Worm (Caenorhabditis elegans) whole organism, young adult: ENCODE data around the gene nex-1.

Experiments
- B0035.1 ChIP-seq: sonication (generic microtip); optimal IDR thresholded peaks from 2 replicates; lab custom pipeline; 2016; ENCODE audit warnings: missing genetic modification characterization, mild to moderate bottlenecking, missing compliant biosample characterization, missing genotype, missing genetic modification reagents
- B0261.1 ChIP-seq: sonication (generic microtip); optimal IDR thresholded peaks from 2 replicates; lab custom pipeline; 2016; ENCODE audit warnings: mild to moderate bottlenecking, missing genetic modification characterization, moderate library complexity, missing compliant biosample characterization
- F10E7.11 ChIP-seq: sonication (generic microtip); optimal IDR thresholded peaks from 2 replicates; lab custom pipeline; 2017; ENCODE audit warnings: mild to moderate bottlenecking, missing genetic modification characterization, moderate library complexity, missing compliant biosample characterization
- F22D6.2 ChIP-seq: sonication (generic microtip); optimal IDR thresholded peaks from 2 replicates; lab custom pipeline; 2016; ENCODE audit warnings: mild to moderate bottlenecking, missing genetic modification characterization, missing compliant biosample characterization
- F33H1.4 ChIP-seq: fragments of 200-800 bp; sonication (Bioruptor generic); IDR thresholded peaks from 2 replicates; pipeline ENCODE4 v1.3.6; 2022; ENCODE audit warnings: missing genetic modification reagents, missing genetic modification characterization, missing compliant biosample characterization
- F37B4.10 ChIP-seq: fragments of 200-800 bp; sonication (Bioruptor generic); IDR thresholded peaks from 2 replicates; pipeline ENCODE4 v1.3.6; 2022; ENCODE audit warnings: missing genetic modification characterization, missing compliant biosample characterization
- F49E8.2 ChIP-seq: sonication (generic microtip); optimal IDR thresholded peaks from 3 replicates; lab custom pipeline; 2017; ENCODE audit warnings: missing genetic modification characterization, mild to moderate bottlenecking, missing compliant biosample characterization, antibody characterized with exemption, moderate library complexity; ENCODE audit not compliant: insufficient read depth
- F57A8.1 ChIP-seq: fragments of 200-800 bp; sonication (Bioruptor generic); optimal IDR thresholded peaks from 2 replicates; lab custom pipeline; 2018; ENCODE audit warnings: mild to moderate bottlenecking, missing genetic modification characterization, moderate library complexity, missing compliant biosample characterization
- K11D2.4 ChIP-seq: fragments of 200-800 bp; sonication (Bioruptor generic); IDR thresholded peaks from 2 replicates; pipeline ENCODE4 v1.3.6; 2022; ENCODE audit warnings: missing genetic modification reagents, missing genetic modification characterization, missing compliant biosample characterization
- K12H6.12 ChIP-seq: fragments of 200-800 bp; sonication (Bioruptor generic); optimal IDR thresholded peaks from 2 replicates; lab custom pipeline; 2018; ENCODE audit warnings: mild to moderate bottlenecking, missing genetic modification characterization, missing compliant biosample characterization
- T07F8.4 ChIP-seq: sonication (generic microtip); optimal IDR thresholded peaks from 2 replicates; lab custom pipeline; 2016; ENCODE audit warnings: mild to moderate bottlenecking, missing genetic modification characterization, moderate library complexity, missing compliant biosample characterization
- ama-1 ChIP-seq, 3 experiments: fragments of 150-350 bp in 1 of 3; sonication (generic microtip) in 2 of 3; optimal IDR thresholded peaks; 2 replicates each; lab custom pipeline; 2014 to 2018; ENCODE audit warnings: missing biosample characterization in 2 of 3, missing genetic modification characterization in 2 of 3, missing genetic modification reagents in 2 of 3
- aptf-3 ChIP-seq: fragments of 200-800 bp; sonication (Bioruptor generic); IDR thresholded peaks from 2 replicates; pipeline ENCODE4 v1.3.6; 2022; ENCODE audit warnings: missing genetic modification characterization, missing compliant biosample characterization
- attf-5 ChIP-seq: fragments of 200-800 bp; sonication (Bioruptor generic); optimal IDR thresholded peaks from 2 replicates; lab custom pipeline; 2018; ENCODE audit warnings: mild to moderate bottlenecking, missing genetic modification characterization, missing compliant biosample characterization
- attf-6 ChIP-seq: fragments of 200-800 bp; sonication (Bioruptor generic); IDR thresholded peaks from 2 replicates; pipeline ENCODE4 v1.3.6; 2022; ENCODE audit warnings: missing genetic modification reagents, missing genetic modification characterization, missing compliant biosample characterization
- cebp-1 ChIP-seq, 2 experiments: fragments of 200-800 bp in 1 of 2; sonication (Bioruptor generic) in 1 of 2; sonication (generic microtip) in 1 of 2; IDR thresholded peaks in 1 of 2; optimal IDR thresholded peaks in 1 of 2; 2 replicates each; pipeline versions ENCODE4 v1.3.6 to Lab custom; 2017 to 2022; ENCODE audit warnings: missing compliant biosample characterization in 2 of 2, missing genetic modification characterization in 2 of 2, mild to moderate bottlenecking in 1 of 2, missing genetic modification reagents in 1 of 2, moderate library complexity in 1 of 2
- ceh-58 ChIP-seq: fragments of 200-800 bp; sonication (Bioruptor generic); IDR thresholded peaks from 2 replicates; pipeline ENCODE4 v1.3.6; 2022; ENCODE audit warnings: missing genetic modification characterization, missing compliant biosample characterization
- dox-1 ChIP-seq: fragments of 200-800 bp; sonication (Bioruptor generic); IDR thresholded peaks from 2 replicates; pipeline ENCODE4 v1.3.6; 2022; ENCODE audit warnings: missing genetic modification reagents, missing genetic modification characterization, missing compliant biosample characterization
- egl-18 ChIP-seq: fragments of 200-800 bp; sonication (Bioruptor generic); IDR thresholded peaks from 2 replicates; pipeline ENCODE4 v1.3.6; 2022; ENCODE audit warnings: missing genetic modification reagents, missing genetic modification characterization, missing compliant biosample characterization
- him-1 ChIP-seq: sonication (generic microtip); optimal IDR thresholded peaks from 2 replicates; lab custom pipeline; 2016; ENCODE audit warnings: missing genotype, missing genetic modification reagents, missing genetic modification characterization, missing compliant biosample characterization
- hlh-12 ChIP-seq: sonication (generic microtip); optimal IDR thresholded peaks from 2 replicates; lab custom pipeline; 2016; ENCODE audit warnings: missing genetic modification characterization, missing compliant biosample characterization
- hrde-1 ChIP-seq: sonication (generic microtip); optimal IDR thresholded peaks from 2 replicates; lab custom pipeline; 2016; ENCODE audit warnings: missing genetic modification characterization, mild to moderate bottlenecking, missing compliant biosample characterization, moderate library complexity, missing genotype, missing genetic modification reagents, borderline replicate concordance
- lag-1 ChIP-seq: fragments of 200-800 bp; sonication (Bioruptor generic); IDR thresholded peaks from 2 replicates; pipeline ENCODE4 v1.3.6; 2022; ENCODE audit warnings: missing genetic modification reagents, missing genetic modification characterization, missing compliant biosample characterization
- lin-40 ChIP-seq: sonication (generic microtip); optimal IDR thresholded peaks from 2 replicates; lab custom pipeline; 2016; ENCODE audit warnings: missing genetic modification characterization, mild to moderate bottlenecking, missing compliant biosample characterization, missing genotype, missing genetic modification reagents
- lsl-1 ChIP-seq: fragments of 200-800 bp; sonication (Bioruptor generic); optimal IDR thresholded peaks from 2 replicates; lab custom pipeline; 2018; ENCODE audit warnings: mild to moderate bottlenecking, missing genetic modification characterization, moderate library complexity, missing compliant biosample characterization
- madf-3 ChIP-seq: fragments of 200-800 bp; sonication (Bioruptor generic); IDR thresholded peaks from 2 replicates; pipeline ENCODE4 v1.3.6; 2022; ENCODE audit warnings: missing genetic modification reagents, missing genetic modification characterization, missing compliant biosample characterization
- madf-6 ChIP-seq: fragments of 200-800 bp; sonication (Bioruptor generic); IDR thresholded peaks from 2 replicates; pipeline ENCODE4 v1.3.6; 2022; ENCODE audit warnings: missing genetic modification reagents, missing genetic modification characterization, missing compliant biosample characterization
- madf-8 ChIP-seq: fragments of 200-800 bp; sonication (Bioruptor generic); conservative IDR thresholded peaks from 2 replicates; pipeline ENCODE4 v1.3.6; 2022; ENCODE audit warnings: missing genetic modification reagents, missing genetic modification characterization, missing compliant biosample characterization
- mes-4 ChIP-seq: sonication (generic microtip); optimal IDR thresholded peaks from 2 replicates; lab custom pipeline; 2016; ENCODE audit warnings: missing genotype, missing genetic modification characterization, missing compliant biosample characterization
- nhr-80 ChIP-seq: sonication (generic microtip); optimal IDR thresholded peaks from 2 replicates; lab custom pipeline; 2016; ENCODE audit warnings: missing genetic modification characterization, missing compliant biosample characterization
- repo-1 ChIP-seq: sonication (generic microtip); optimal IDR thresholded peaks from 2 replicates; lab custom pipeline; 2017; ENCODE audit warnings: mild to moderate bottlenecking, missing genetic modification characterization, missing compliant biosample characterization
- sdz-38 ChIP-seq: sonication (generic microtip); optimal IDR thresholded peaks from 2 replicates; lab custom pipeline; 2016; ENCODE audit warnings: missing genotype, missing genetic modification characterization, missing compliant biosample characterization
- tbp1 ChIP-seq: fragments of 200-800 bp; sonication (Bioruptor generic); optimal IDR thresholded peaks from 2 replicates; lab custom pipeline; 2018; ENCODE audit warnings: mild to moderate bottlenecking, missing genetic modification characterization, missing compliant biosample characterization
- tbx-9 ChIP-seq: sonication (generic microtip); optimal IDR thresholded peaks from 2 replicates; lab custom pipeline; 2016; ENCODE audit warnings: borderline replicate concordance, missing genetic modification characterization, inconsistent platforms, missing compliant biosample characterization
- tlf-1 ChIP-seq: fragments of 200-800 bp; sonication (Bioruptor generic); optimal IDR thresholded peaks from 2 replicates; lab custom pipeline; 2018; ENCODE audit warnings: mild to moderate bottlenecking, missing genetic modification characterization, missing compliant biosample characterization
- ztf-22 ChIP-seq: fragments of 200-800 bp; sonication (Bioruptor generic); optimal IDR thresholded peaks from 2 replicates; lab custom pipeline; 2018; ENCODE audit warnings: mild to moderate bottlenecking, missing genetic modification characterization, moderate library complexity, missing compliant biosample characterization

Gene nex-1

DNA sequence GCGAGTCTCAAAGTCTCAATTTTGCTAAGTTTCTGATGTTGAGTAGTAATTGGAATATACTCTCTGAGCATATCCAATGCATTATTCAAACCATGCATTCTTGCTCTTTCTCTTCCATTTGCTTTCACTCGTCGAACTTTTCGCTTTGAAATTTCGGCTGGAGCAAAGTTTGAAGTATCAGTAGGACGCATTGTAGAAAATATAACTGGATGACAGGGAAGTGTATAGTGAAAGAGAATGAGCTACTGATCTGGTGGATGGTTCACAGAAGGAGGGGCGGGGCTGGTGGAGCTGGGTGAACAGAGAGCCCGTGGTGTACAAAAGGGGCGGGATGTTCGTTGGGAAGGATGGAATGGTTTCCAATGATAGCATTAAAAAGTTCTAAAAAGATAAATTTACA lies 16.4 kb downstream of the nex-1 start:
- TF ChIP-seq lsl-1 (GFP tag; lab: Kevin White, UChicago) (no peak), F22D6.2 (tag; lab: Kevin White, UChicago) (no peak), F37B4.10 (GFP tag; lab: Robert Waterston, UW) (0 out of 2 replicates have a peak, but pooled peaks have one; percentile 53)

- TF ChIP-seq mes-4 (tag; lab: Kevin White, UChicago) (no peak), sdz-38 (no peak), ama-1 (optimal IDR thresholded peaks at IDR 0.05; lab: Kevin White, UChicago) (no peak), ama-1 (GFP tag; optimal IDR thresholded peaks at IDR 0.05; lab: Kevin White, UChicago) (no peak), K12H6.12 (no peak), madf-3 (no peak), attf-5 (GFP tag; lab: Kevin White, UChicago) (no peak), lag-1 (GFP tag; lab: Robert Waterston, UW) (no peak), repo-1 (tag; lab: Kevin White, UChicago) (no peak), F10E7.11 (tag; lab: Kevin White, UChicago) (no peak), F33H1.4 (GFP tag; lab: Robert Waterston, UW) (no peak), hrde-1 (tag; lab: Kevin White, UChicago) (no peak), madf-8 (GFP tag; lab: Robert Waterston, UW) (no peak)
Measured at ce11 chrIII:5244539-5244938, 19.1 kb downstream of the nex-1 start, which contains the start of gene cnd-1. TSS of gene cnd-1 (minus strand) at chrIII:5244639.

- TF ChIP-seq dox-1 (GFP tag; lab: Robert Waterston, UW) (no peak), B0035.1 (tag; lab: Kevin White, UChicago) (no peak), tlf-1 (no peak), hrde-1 (tag; lab: Kevin White, UChicago) (no peak), cebp-1 (GFP tag; IDR thresholded peaks at IDR 0.05; lab: Robert Waterston, UW) (no peak), cebp-1 (tag; optimal IDR thresholded peaks at IDR 0.05; lab: Kevin White, UChicago) (no peak), F57A8.1 (GFP tag; lab: Kevin White, UChicago) (no peak), madf-6 (GFP tag; lab: Robert Waterston, UW) (no peak), tbx-9 (tag; lab: Kevin White, UChicago) (no peak), F37B4.10 (GFP tag; lab: Robert Waterston, UW) (no peak), him-1 (no peak), attf-6 (GFP tag; lab: Robert Waterston, UW) (no peak), sdz-38 (no peak), aptf-3 (GFP tag; lab: Robert Waterston, UW) (no peak), lin-40 (tag; lab: Kevin White, UChicago) (no peak), madf-8 (GFP tag; lab: Robert Waterston, UW) (no peak), hlh-12 (tag; lab: Kevin White, UChicago) (no peak), F49E8.2 (no peak), K11D2.4 (GFP tag; lab: Robert Waterston, UW) (no peak), egl-18 (GFP tag; lab: Robert Waterston, UW) (no peak)
Measured at ce11 chrIII:5245067-5245466, 19.6 kb downstream of the nex-1 start.

- TF ChIP-seq nhr-80 (tag; lab: Kevin White, UChicago) (no peak), lin-40 (tag; lab: Kevin White, UChicago) (no peak), B0261.1 (tag; lab: Kevin White, UChicago) (no peak), ceh-58 (GFP tag; lab: Robert Waterston, UW) (no peak), ztf-22 (GFP tag; lab: Kevin White, UChicago) (no peak), attf-6 (GFP tag; lab: Robert Waterston, UW) (no peak), T07F8.4 (tag; lab: Kevin White, UChicago) (no peak), tbp1 (GFP tag; lab: Kevin White, UChicago) (no peak)
Measured at ce11 chrIII:5248706-5249105, 23.3 kb downstream of the nex-1 start.
